Fruit fly (Drosophila melanogaster): ENCODE measurements around the gene CG9269.

DNA sequence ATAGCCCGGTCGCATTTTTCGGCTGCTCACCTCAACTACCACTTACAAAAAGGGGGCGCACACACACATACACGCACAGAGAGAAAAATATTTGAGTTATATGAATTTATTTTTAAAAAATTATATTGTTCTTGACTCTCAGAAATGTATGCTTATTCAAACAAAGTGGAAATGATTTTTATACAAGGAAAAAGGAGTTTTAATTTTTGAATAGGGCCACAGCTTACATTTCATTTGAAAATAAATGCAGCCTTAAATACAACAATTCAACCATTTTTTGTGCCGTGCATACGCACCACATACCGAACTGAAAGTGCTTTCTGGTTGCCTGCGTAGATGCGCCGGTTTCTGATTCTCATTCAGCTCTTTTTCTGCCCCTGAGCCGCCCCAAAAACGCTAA lies 15.2 kb upstream of the CG9269 start:
- TF ChIP-seq CG4496 (GFP tag; IDR thresholded peaks at IDR 0.05) (0 out of 3 replicates have a peak, but pooled peaks have one; percentile 28), CG9948 (tag; optimal IDR thresholded peaks at IDR 0.05) (no peak), CG13204 (GFP tag; optimal IDR thresholded peaks at IDR 0.05) (no peak), Ets98B (GFP tag; IDR thresholded peaks at IDR 0.05) (no peak), Snoo (tag; optimal IDR thresholded peaks at IDR 0.05) (no peak), EcR (GFP tag; optimal IDR thresholded peaks at IDR 0.05) (no peak), CG10348 (GFP tag; IDR thresholded peaks at IDR 0.05) (no peak), CG32121 (GFP tag; IDR thresholded peaks at IDR 0.05) (no peak), CG17806 (tag; optimal IDR thresholded peaks at IDR 0.05) (no peak), CG34367 (tag; optimal IDR thresholded peaks at IDR 0.05) (no peak)
